Worm (Caenorhabditis elegans) whole organism, L1 larva: ENCODE results near the gene ZK688.12.

Source experiments
- blmp-1 ChIP-seq: fragments of 150-350 bp; optimal IDR thresholded peaks from 2 replicates; lab custom pipeline; 2014; ENCODE audit warnings: missing biosample characterization, missing genetic modification characterization
- egl-27 ChIP-seq, 2 experiments: fragments of 150-350 bp in 1 of 2; sonication (generic microtip); optimal IDR thresholded peaks; 3 replicates each; lab custom pipeline; 2017 to 2018; ENCODE audit warnings: missing biosample characterization in 2 of 2, missing genetic modification characterization in 2 of 2, missing genetic modification reagents in 2 of 2
- fkh-10 ChIP-seq: sonication (generic microtip); optimal IDR thresholded peaks from 2 replicates; lab custom pipeline; 2017; ENCODE audit warnings: missing biosample characterization, missing genetic modification reagents, missing genetic modification characterization
- grh-1 ChIP-seq: fragments of 200-800 bp; sonication (Bioruptor generic); IDR thresholded peaks from 2 replicates; pipeline ENCODE4 v1.3.6; 2022; ENCODE audit warnings: missing genetic modification reagents, missing genetic modification characterization, missing compliant biosample characterization
- lin-13 ChIP-seq: fragments of 150-350 bp; optimal IDR thresholded peaks from 2 replicates; lab custom pipeline; 2014; ENCODE audit warnings: missing biosample characterization, missing genetic modification reagents, missing genetic modification characterization
- lir-3 ChIP-seq: sonication (generic microtip); optimal IDR thresholded peaks from 2 replicates; lab custom pipeline; 2016; ENCODE audit warnings: mild to moderate bottlenecking, missing genetic modification characterization, moderate library complexity, missing compliant biosample characterization; ENCODE audit not compliant: poor library complexity
- mdl-1 ChIP-seq, 2 experiments: fragments of 150-350 bp; optimal IDR thresholded peaks; 2 replicates each; lab custom pipeline; 2014 to 2017; ENCODE audit warnings: missing biosample characterization in 2 of 2, missing genetic modification characterization in 2 of 2, inconsistent platforms in 1 of 2
- nhr-11 ChIP-seq: fragments of 150-350 bp; optimal IDR thresholded peaks from 2 replicates; lab custom pipeline; 2014; ENCODE audit warnings: missing biosample characterization, missing genetic modification characterization
- unc-30 ChIP-seq: sonication (generic microtip); optimal IDR thresholded peaks from 2 replicates; lab custom pipeline; 2017; ENCODE audit warnings: missing biosample characterization, missing genetic modification characterization
- unc-62 ChIP-seq: fragments of 150-350 bp; optimal IDR thresholded peaks from 2 replicates; lab custom pipeline; 2014; ENCODE audit warnings: missing biosample characterization, missing genetic modification reagents, missing genetic modification characterization

ce11 chrIII:7948802-7949201 lies 35.4 kb upstream of the ZK688.12 start, which contains the start of gene col-90:
- TF ChIP-seq fkh-10 (GFP tag; lab: Kevin White, UChicago) (no peak), lir-3 (tag; lab: Kevin White, UChicago) (no peak), unc-62 (GFP tag; lab: Kevin White, UChicago) (no peak), blmp-1 (tag; lab: Kevin White, UChicago) (peak; percentile 6), mdl-1 (tag; optimal IDR thresholded peaks at IDR 0.05; lab: Kevin White, UChicago) (no peak), nhr-11 (tag; lab: Kevin White, UChicago) (no peak), egl-27 (tag; optimal IDR thresholded peaks at IDR 0.05; lab: Kevin White, UChicago) (no peak), grh-1 (no peak), unc-30 (tag; lab: Kevin White, UChicago) (no peak), lin-13 (no peak)
